Worm (Caenorhabditis elegans) whole organism, mixed stage, embryonic: ENCODE data around the gene Y57A10A.13.

Experiments
- M03D4.4 ChIP-seq: sonication (generic microtip); optimal IDR thresholded peaks from 2 replicates; lab custom pipeline; 2017; ENCODE audit warnings: mild to moderate bottlenecking, missing genetic modification characterization, missing compliant biosample characterization
- bed-3 ChIP-seq: fragments of 200-800 bp; sonication (Bioruptor generic); optimal IDR thresholded peaks from 3 replicates; lab custom pipeline; 2018; ENCODE audit warnings: mild to moderate bottlenecking, missing genetic modification characterization, moderate library complexity, missing compliant biosample characterization
- blmp-1 ChIP-seq: fragments of 150-350 bp; optimal IDR thresholded peaks from 2 replicates; lab custom pipeline; 2014; ENCODE audit warnings: missing biosample characterization, missing genetic modification characterization
- ceh-39 ChIP-seq: fragments of 150-350 bp; optimal IDR thresholded peaks from 2 replicates; lab custom pipeline; 2014; ENCODE audit warnings: missing biosample characterization, missing genetic modification characterization
- ceh-43 ChIP-seq: fragments of 200-800 bp; sonication (Bioruptor generic); optimal IDR thresholded peaks from 2 replicates; lab custom pipeline; 2018; ENCODE audit warnings: mild to moderate bottlenecking, missing genetic modification characterization, moderate library complexity, missing compliant biosample characterization
- ceh-83 ChIP-seq: fragments of 200-800 bp; sonication (Bioruptor generic); optimal IDR thresholded peaks from 2 replicates; lab custom pipeline; 2018; ENCODE audit warnings: mild to moderate bottlenecking, missing genetic modification characterization, missing compliant biosample characterization
- ces-1 ChIP-seq: fragments of 150-350 bp; optimal IDR thresholded peaks from 2 replicates; lab custom pipeline; 2014; ENCODE audit warnings: missing biosample characterization, missing genetic modification reagents, missing genetic modification characterization
- cnd-1 ChIP-seq: fragments of 200-800 bp; sonication (Bioruptor generic); optimal IDR thresholded peaks from 2 replicates; lab custom pipeline; 2018; ENCODE audit warnings: mild to moderate bottlenecking, missing genetic modification characterization, missing compliant biosample characterization
- drap-1 ChIP-seq: fragments of 200-800 bp; sonication (Bioruptor generic); optimal IDR thresholded peaks from 3 replicates; lab custom pipeline; 2018; ENCODE audit warnings: mild to moderate bottlenecking, missing genetic modification characterization, missing compliant biosample characterization
- elt-1 ChIP-seq: sonication (generic microtip); optimal IDR thresholded peaks from 2 replicates; lab custom pipeline; 2017; ENCODE audit warnings: missing genetic modification characterization, mild to moderate bottlenecking, missing compliant biosample characterization, antibody characterized with exemption, moderate library complexity, borderline replicate concordance; ENCODE audit not compliant: insufficient read depth
- elt-3 ChIP-seq: fragments of 150-350 bp; optimal IDR thresholded peaks from 2 replicates; lab custom pipeline; 2014; ENCODE audit warnings: missing biosample characterization, missing genetic modification characterization
- flh-1 ChIP-seq: fragments of 200-800 bp; sonication (Bioruptor generic); optimal IDR thresholded peaks from 2 replicates; lab custom pipeline; 2018; ENCODE audit warnings: mild to moderate bottlenecking, missing genetic modification characterization, moderate library complexity, missing compliant biosample characterization
- ham-2 ChIP-seq: fragments of 200-800 bp; sonication (Bioruptor generic); optimal IDR thresholded peaks from 2 replicates; lab custom pipeline; 2018; ENCODE audit warnings: mild to moderate bottlenecking, missing genetic modification characterization, missing compliant biosample characterization
- hlh-1 ChIP-seq: fragments of 150-350 bp; optimal IDR thresholded peaks from 2 replicates; lab custom pipeline; 2014; ENCODE audit warnings: missing biosample characterization, missing genetic modification reagents, missing genetic modification characterization
- lin-13 ChIP-seq: fragments of 150-350 bp; optimal IDR thresholded peaks from 2 replicates; lab custom pipeline; 2014; ENCODE audit warnings: missing biosample characterization, missing genetic modification characterization
- lin-32 ChIP-seq: fragments of 200-800 bp; sonication (Bioruptor generic); optimal IDR thresholded peaks from 2 replicates; lab custom pipeline; 2018; ENCODE audit warnings: mild to moderate bottlenecking, missing genetic modification characterization, missing compliant biosample characterization
- lsy-2 ChIP-seq: fragments of 150-350 bp; optimal IDR thresholded peaks from 2 replicates; lab custom pipeline; 2014; ENCODE audit warnings: missing biosample characterization, missing genetic modification characterization
- mab-5 ChIP-seq: fragments of 150-350 bp; optimal IDR thresholded peaks from 2 replicates; lab custom pipeline; 2014; ENCODE audit warnings: missing biosample characterization, missing genetic modification characterization
- mep-1 ChIP-seq: fragments of 150-350 bp; optimal IDR thresholded peaks from 2 replicates; lab custom pipeline; 2017; ENCODE audit warnings: missing biosample characterization, missing genetic modification reagents, missing genetic modification characterization, inconsistent platforms
- mls-2 ChIP-seq: sonication (generic microtip); optimal IDR thresholded peaks from 2 replicates; lab custom pipeline; 2016; ENCODE audit warnings: mild to moderate bottlenecking, missing genetic modification characterization, moderate library complexity, missing compliant biosample characterization
- nhr-12 ChIP-seq: fragments of 150-350 bp; optimal IDR thresholded peaks from 2 replicates; lab custom pipeline; 2014; ENCODE audit warnings: missing biosample characterization, missing genetic modification characterization
- nhr-2 ChIP-seq: fragments of 150-350 bp; optimal IDR thresholded peaks from 2 replicates; lab custom pipeline; 2014; ENCODE audit warnings: missing biosample characterization, missing genetic modification characterization
- nhr-237 ChIP-seq: fragments of 150-350 bp; optimal IDR thresholded peaks from 2 replicates; lab custom pipeline; 2014; ENCODE audit warnings: missing biosample characterization, missing genetic modification characterization
- nhr-28 ChIP-seq: fragments of 150-350 bp; optimal IDR thresholded peaks from 2 replicates; lab custom pipeline; 2014; ENCODE audit warnings: missing biosample characterization, missing genetic modification characterization
- nhr-76 ChIP-seq: sonication (generic microtip); optimal IDR thresholded peaks from 2 replicates; lab custom pipeline; 2017; ENCODE audit warnings: missing biosample characterization, missing genetic modification characterization
- pha-4 ChIP-seq: fragments of 150-350 bp; optimal IDR thresholded peaks from 2 replicates; lab custom pipeline; 2018; ENCODE audit warnings: missing biosample characterization, missing genetic modification reagents, missing genetic modification characterization
- sem-2 ChIP-seq: fragments of 200-800 bp; sonication (Bioruptor generic); optimal IDR thresholded peaks from 2 replicates; lab custom pipeline; 2018; ENCODE audit warnings: mild to moderate bottlenecking, missing genetic modification characterization, missing compliant biosample characterization
- snpc-4 ChIP-seq: fragments of 150-350 bp; optimal IDR thresholded peaks from 2 replicates; lab custom pipeline; 2014; ENCODE audit warnings: missing biosample characterization, missing genetic modification characterization
- sptf-1 ChIP-seq: sonication (generic microtip); optimal IDR thresholded peaks from 2 replicates; lab custom pipeline; 2017; ENCODE audit warnings: mild to moderate bottlenecking, missing genetic modification characterization, moderate library complexity, missing compliant biosample characterization
- tbx-8 ChIP-seq: fragments of 200-800 bp; sonication (Bioruptor generic); optimal IDR thresholded peaks from 2 replicates; lab custom pipeline; 2018; ENCODE audit warnings: mild to moderate bottlenecking, missing genetic modification characterization, moderate library complexity, missing compliant biosample characterization
- unc-120 ChIP-seq: sonication (generic microtip); optimal IDR thresholded peaks from 2 replicates; lab custom pipeline; 2017; ENCODE audit warnings: missing genetic modification characterization, missing compliant biosample characterization; ENCODE audit not compliant: poor library complexity, severe bottlenecking
- unc-39 ChIP-seq: fragments of 150-350 bp; optimal IDR thresholded peaks from 2 replicates; lab custom pipeline; 2014; ENCODE audit warnings: missing biosample characterization, missing genetic modification characterization
- unc-62 ChIP-seq: fragments of 150-350 bp; optimal IDR thresholded peaks from 2 replicates; lab custom pipeline; 2014; ENCODE audit warnings: missing biosample characterization, missing genetic modification reagents, missing genetic modification characterization
- zip-8 ChIP-seq: fragments of 150-350 bp; optimal IDR thresholded peaks from 2 replicates; lab custom pipeline; 2014; ENCODE audit warnings: missing biosample characterization, missing genetic modification characterization
- ztf-11 ChIP-seq: fragments of 150-350 bp; optimal IDR thresholded peaks from 2 replicates; lab custom pipeline; 2014; ENCODE audit warnings: missing biosample characterization, missing genetic modification characterization

Gene Y57A10A.13

ce11 chrII:12184857-12185256 lies at the start of gene Y57A10A.13:
Gene Y57A10A.13, minus strand, starts transcription at chrII:12184902.
- TF ChIP-seq lsy-2 (tag; lab: Kevin White, UChicago) (no peak), mep-1 (tag; lab: Kevin White, UChicago) (no peak), nhr-2 (no peak), ceh-83 (GFP tag; lab: Kevin White, UChicago) (no peak), nhr-76 (no peak), zip-8 (no peak), pha-4 (tag; lab: Kevin White, UChicago) (no peak), snpc-4 (no peak)

DNA sequence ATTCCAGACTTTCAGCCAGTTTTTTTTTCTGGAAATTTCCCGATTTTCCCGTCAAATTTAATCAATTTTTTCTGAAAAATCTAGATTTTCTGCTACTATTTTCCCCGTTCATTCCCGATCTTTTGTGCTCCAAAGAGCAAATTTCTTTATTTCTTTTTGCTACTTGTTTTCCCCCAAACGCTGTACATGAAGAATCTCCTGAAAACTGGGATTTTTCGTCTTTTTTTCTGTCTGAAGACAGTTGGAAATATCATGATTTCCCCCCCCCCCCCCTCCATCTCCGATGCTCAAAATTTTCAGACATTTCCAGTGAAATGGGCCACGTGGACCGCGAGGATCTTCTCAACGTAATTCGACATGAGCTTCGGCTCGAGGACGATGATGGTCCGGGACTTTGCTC lies 43.3 kb upstream of the Y57A10A.13 start, which contains the start of gene sinh-1:
Gene sinh-1, plus strand, starts transcription at position 301 of the 400 bp plus-strand sequence.
- no peak for TF ChIP-seq nhr-28
- TF ChIP-seq flh-1 (GFP tag; lab: Kevin White, UChicago) = no peak
- TF ChIP-seq mls-2 (tag; lab: Kevin White, UChicago) = no peak
- TF ChIP-seq unc-39 (tag; lab: Kevin White, UChicago) = no peak
- no peak for TF ChIP-seq ceh-83 (GFP tag; lab: Kevin White, UChicago)
- TF ChIP-seq nhr-237 (tag; lab: Kevin White, UChicago) = no peak
- TF ChIP-seq blmp-1 (tag; lab: Kevin White, UChicago) = no peak
- no peak for TF ChIP-seq ceh-39 (tag; lab: Kevin White, UChicago)
- TF ChIP-seq, all 35 proteins: peak for 0

DNA sequence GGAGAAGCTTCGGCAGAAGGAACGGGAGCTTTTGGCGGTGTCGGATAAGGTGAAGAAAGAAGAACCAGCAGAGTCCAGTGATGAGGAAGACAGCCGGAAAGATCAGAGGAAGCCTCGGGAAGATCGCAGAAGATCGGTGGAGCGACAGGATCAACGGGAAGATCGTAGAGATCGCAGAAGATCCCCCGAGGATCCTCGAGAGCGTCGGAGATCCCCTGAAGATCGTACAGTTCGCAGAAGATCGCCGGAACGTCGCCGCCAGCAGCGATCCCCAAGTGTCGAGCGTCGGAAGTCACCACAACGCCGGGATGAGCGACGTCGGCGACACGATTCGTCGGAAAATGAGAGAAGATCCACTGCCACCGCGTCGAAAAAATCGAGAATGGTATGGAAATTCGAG lies 41.5 kb upstream of the Y57A10A.13 start:
- TF ChIP-seq mab-5 (tag; lab: Kevin White, UChicago) (no peak), elt-3 (no peak), sptf-1 (tag; lab: Kevin White, UChicago) (no peak), hlh-1 (tag; lab: Kevin White, UChicago) (no peak), elt-1 (tag; lab: Kevin White, UChicago) (no peak), mep-1 (tag; lab: Kevin White, UChicago) (no peak), M03D4.4 (tag; lab: Kevin White, UChicago) (no peak), drap-1 (no peak), snpc-4 (no peak), lsy-2 (tag; lab: Kevin White, UChicago) (no peak)

DNA sequence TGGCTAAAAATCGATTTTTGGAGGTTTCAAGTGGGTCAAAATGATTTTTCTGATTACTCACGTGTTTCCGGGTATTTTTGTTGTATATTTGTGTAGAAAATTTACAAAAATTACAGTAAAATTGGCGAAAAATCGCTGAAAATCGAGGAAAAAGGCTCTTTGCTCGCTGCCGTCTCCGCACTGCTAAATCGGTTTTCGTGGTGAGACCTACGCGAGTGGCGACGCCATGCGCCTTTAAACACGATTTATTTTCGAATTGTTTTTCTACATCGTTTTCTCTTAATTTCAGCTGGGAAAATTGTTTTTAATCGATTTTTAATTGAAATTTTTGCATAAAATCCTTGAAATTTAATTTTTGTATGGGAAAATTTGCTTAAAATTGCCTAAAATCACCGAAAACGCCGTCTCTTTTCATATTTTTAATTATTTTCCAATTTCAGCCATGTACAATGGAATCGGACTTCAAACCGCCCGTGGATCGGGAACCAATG lies 40.3 kb upstream of the Y57A10A.13 start, which contains the start of the genes pqn-87 and rsr-2:
Gene pqn-87, minus strand, starts transcription at position 171 of the 491 bp plus-strand sequence.
Gene rsr-2, plus strand, starts transcription at position 441 of the 491 bp plus-strand sequence.
- TF ChIP-seq elt-3 (no peak), sptf-1 (tag; lab: Kevin White, UChicago) (peak; percentile 9), unc-39 (tag; lab: Kevin White, UChicago) (no peak), nhr-2 (no peak), lin-13 (no peak), M03D4.4 (tag; lab: Kevin White, UChicago) (no peak), ces-1 (GFP tag; lab: Kevin White, UChicago) (peak; percentile 24), mab-5 (tag; lab: Kevin White, UChicago) (no peak), elt-1 (tag; lab: Kevin White, UChicago) (no peak), nhr-12 (tag; lab: Kevin White, UChicago) (no peak), mls-2 (tag; lab: Kevin White, UChicago) (peak; percentile 21), hlh-1 (tag; lab: Kevin White, UChicago) (no peak), lin-32 (GFP tag; lab: Kevin White, UChicago) (no peak), unc-62 (GFP tag; lab: Kevin White, UChicago) (no peak), ham-2 (GFP tag; lab: Kevin White, UChicago) (peak; percentile 15), ceh-39 (tag; lab: Kevin White, UChicago) (no peak), mep-1 (tag; lab: Kevin White, UChicago) (peak; percentile 27), drap-1 (no peak), ceh-83 (GFP tag; lab: Kevin White, UChicago) (no peak), flh-1 (GFP tag; lab: Kevin White, UChicago) (no peak), pha-4 (tag; lab: Kevin White, UChicago) (no peak), ztf-11 (no peak), unc-120 (tag; lab: Kevin White, UChicago) (no peak), blmp-1 (tag; lab: Kevin White, UChicago) (no peak), sem-2 (GFP tag; lab: Kevin White, UChicago) (no peak), nhr-28 (no peak), ceh-43 (no peak), nhr-76 (no peak), nhr-237 (tag; lab: Kevin White, UChicago) (no peak), cnd-1 (tag; lab: Kevin White, UChicago) (no peak), zip-8 (no peak), snpc-4 (no peak), tbx-8 (GFP tag; lab: Kevin White, UChicago) (no peak), bed-3 (no peak), lsy-2 (tag; lab: Kevin White, UChicago) (peak; percentile 54)
